Worm (Caenorhabditis elegans) whole organism, L4 larva: ENCODE measurements around the gene W02A2.9.

Source experiments
- D1046.2 ChIP-seq: fragments of 200-800 bp; sonication (Bioruptor generic); IDR thresholded peaks from 2 replicates; pipeline ENCODE4 v1.3.6; 2022; ENCODE audit warnings: missing genetic modification characterization, missing compliant biosample characterization
- F10B5.3 ChIP-seq: sonication (generic microtip); optimal IDR thresholded peaks from 2 replicates; lab custom pipeline; 2016; ENCODE audit warnings: mild to moderate bottlenecking, missing genetic modification characterization, missing compliant biosample characterization
- F26F4.8 ChIP-seq: fragments of 200-800 bp; sonication (Bioruptor generic); conservative IDR thresholded peaks from 2 replicates; pipeline ENCODE4 v1.3.6; 2022; ENCODE audit warnings: missing genetic modification characterization, missing compliant biosample characterization
- F37D6.2 ChIP-seq: sonication (generic microtip); optimal IDR thresholded peaks from 2 replicates; lab custom pipeline; 2016; ENCODE audit warnings: mild to moderate bottlenecking, missing genetic modification characterization, missing compliant biosample characterization
- F49E8.2 ChIP-seq: sonication (generic microtip); optimal IDR thresholded peaks from 2 replicates; lab custom pipeline; 2016; ENCODE audit warnings: missing compliant biosample characterization, mild to moderate bottlenecking, missing genetic modification characterization, borderline replicate concordance
- T20F7.1 ChIP-seq: fragments of 200-800 bp; sonication (Bioruptor generic); optimal IDR thresholded peaks from 2 replicates; lab custom pipeline; 2018; ENCODE audit warnings: mild to moderate bottlenecking, missing genetic modification characterization, missing compliant biosample characterization
- Y105C5A.15 ChIP-seq: fragments of 200-800 bp; sonication (Bioruptor generic); IDR thresholded peaks from 2 replicates; pipeline ENCODE4 v1.3.6; 2022; ENCODE audit warnings: missing genetic modification characterization, missing compliant biosample characterization
- Y48G9A.11 ChIP-seq: fragments of 200-800 bp; sonication (Bioruptor generic); IDR thresholded peaks from 2 replicates; pipeline ENCODE4 v1.3.6; 2022; ENCODE audit warnings: missing genetic modification reagents, missing genetic modification characterization, missing compliant biosample characterization
- Y5F2A.4 ChIP-seq: fragments of 200-800 bp; sonication (Bioruptor generic); optimal IDR thresholded peaks from 2 replicates; lab custom pipeline; 2018; ENCODE audit warnings: mild to moderate bottlenecking, missing genetic modification characterization, missing compliant biosample characterization
- Y75B8A.6 ChIP-seq: fragments of 200-800 bp; sonication (Bioruptor generic); IDR thresholded peaks from 2 replicates; pipeline ENCODE4 v1.3.6; 2022; ENCODE audit warnings: missing genetic modification reagents, missing genetic modification characterization, missing compliant biosample characterization
- ZK546.5 ChIP-seq, 2 experiments: sonication (generic microtip); optimal IDR thresholded peaks; 2 replicates each; lab custom pipeline; 2017; ENCODE audit warnings: missing biosample characterization in 2 of 2, missing genetic modification characterization in 2 of 2
- aha-1 ChIP-seq: fragments of 150-350 bp; peaks from one replicate; lab custom pipeline; 2014; ENCODE audit warnings: missing biosample characterization, missing genetic modification characterization
- aly-2 ChIP-seq: sonication (generic microtip); optimal IDR thresholded peaks from 2 replicates; lab custom pipeline; 2018; ENCODE audit warnings: missing biosample characterization, missing genetic modification characterization
- ama-1 ChIP-seq: fragments of 150-350 bp; optimal IDR thresholded peaks from 2 replicates; lab custom pipeline; 2014; ENCODE audit warnings: inconsistent platforms, mixed read lengths
- attf-4 ChIP-seq: sonication (generic microtip); optimal IDR thresholded peaks from 3 replicates; lab custom pipeline; 2017; ENCODE audit warnings: missing biosample characterization, missing genetic modification characterization
- ceh-28 ChIP-seq: fragments of 150-350 bp; optimal IDR thresholded peaks from 2 replicates; lab custom pipeline; 2014; ENCODE audit warnings: missing biosample characterization, missing genetic modification reagents, missing genetic modification characterization
- ceh-82 ChIP-seq: sonication (generic microtip); optimal IDR thresholded peaks from 2 replicates; lab custom pipeline; 2017; ENCODE audit warnings: missing biosample characterization, missing genetic modification characterization
- ces-1 ChIP-seq: fragments of 150-350 bp; sonication (generic microtip); optimal IDR thresholded peaks from 4 replicates; lab custom pipeline; 2014; ENCODE audit warnings: missing biosample characterization, missing genetic modification reagents, missing genetic modification characterization
- ctbp-1 ChIP-seq: fragments of 200-800 bp; sonication (Bioruptor generic); IDR thresholded peaks from 2 replicates; pipeline ENCODE4 v1.3.6; 2022; ENCODE audit warnings: missing genetic modification reagents, missing genetic modification characterization, missing compliant biosample characterization
- daf-8 ChIP-seq: fragments of 200-800 bp; sonication (Bioruptor generic); IDR thresholded peaks from 2 replicates; pipeline ENCODE4 v1.3.6; 2022; ENCODE audit warnings: missing genetic modification characterization, missing compliant biosample characterization
- dpl-1 ChIP-seq: fragments of 150-350 bp; optimal IDR thresholded peaks from 2 replicates; lab custom pipeline; 2014; ENCODE audit warnings: missing biosample characterization, missing genetic modification reagents, missing genetic modification characterization
- egl-27 ChIP-seq: sonication (generic microtip); optimal IDR thresholded peaks from 3 replicates; lab custom pipeline; 2017; ENCODE audit warnings: missing biosample characterization, missing genetic modification reagents, missing genetic modification characterization
- egl-43 ChIP-seq: fragments of 200-800 bp; sonication (Bioruptor generic); IDR thresholded peaks from 2 replicates; pipeline ENCODE4 v1.3.6; 2022; ENCODE audit warnings: missing genetic modification reagents, missing genetic modification characterization, missing compliant biosample characterization
- fos-1 ChIP-seq: fragments of 150-350 bp; optimal IDR thresholded peaks from 2 replicates; lab custom pipeline; 2014; ENCODE audit warnings: missing biosample characterization, missing genetic modification characterization
- gei-8 ChIP-seq: fragments of 200-800 bp; sonication (Bioruptor generic); optimal IDR thresholded peaks from 2 replicates; lab custom pipeline; 2018; ENCODE audit warnings: mild to moderate bottlenecking, missing genetic modification characterization, missing compliant biosample characterization
- hif-1 ChIP-seq, 2 experiments: sonication (generic microtip); optimal IDR thresholded peaks; 2 replicates each; lab custom pipeline; 2016 to 2017; ENCODE audit warnings: missing compliant biosample characterization in 2 of 2, missing genetic modification characterization in 2 of 2, missing genetic modification reagents in 2 of 2, missing genotype in 2 of 2, mild to moderate bottlenecking in 1 of 2
- hlh-11 ChIP-seq: fragments of 200-800 bp; sonication (Bioruptor generic); optimal IDR thresholded peaks from 2 replicates; lab custom pipeline; 2018; ENCODE audit warnings: mild to moderate bottlenecking, missing genetic modification characterization, missing compliant biosample characterization
- hmg-1.1 ChIP-seq: fragments of 200-800 bp; sonication (Bioruptor generic); IDR thresholded peaks from 2 replicates; pipeline ENCODE4 v1.3.6; 2022; ENCODE audit warnings: missing genetic modification reagents, missing genetic modification characterization, missing compliant biosample characterization
- jun-1 ChIP-seq: fragments of 150-350 bp; optimal IDR thresholded peaks from 2 replicates; lab custom pipeline; 2014; ENCODE audit warnings: missing biosample characterization, missing genetic modification reagents, missing genetic modification characterization
- lim-7 ChIP-seq: fragments of 200-800 bp; sonication (Bioruptor generic); IDR thresholded peaks from 2 replicates; pipeline ENCODE4 v1.3.6; 2022; ENCODE audit warnings: missing genetic modification characterization, missing compliant biosample characterization
- lin-13 ChIP-seq: fragments of 150-350 bp; optimal IDR thresholded peaks from 2 replicates; lab custom pipeline; 2014; ENCODE audit warnings: missing biosample characterization, missing genetic modification reagents, missing genetic modification characterization
- lin-29 ChIP-seq: fragments of 200-800 bp; sonication (Bioruptor generic); IDR thresholded peaks from 2 replicates; pipeline ENCODE4 v1.3.6; 2022; ENCODE audit warnings: missing genetic modification reagents, missing genetic modification characterization, missing compliant biosample characterization
- lin-38 ChIP-seq: fragments of 200-800 bp; sonication (Bioruptor generic); IDR thresholded peaks from 2 replicates; pipeline ENCODE4 v1.3.6; 2022; ENCODE audit warnings: missing genetic modification reagents, missing genetic modification characterization, missing compliant biosample characterization
- mes-2 ChIP-seq: sonication (generic microtip); optimal IDR thresholded peaks from 2 replicates; lab custom pipeline; 2016; ENCODE audit warnings: missing genotype, mild to moderate bottlenecking, missing genetic modification characterization, missing compliant biosample characterization; ENCODE audit not compliant: poor library complexity, severe bottlenecking
- mxl-3 ChIP-seq: fragments of 200-800 bp; sonication (Bioruptor generic); optimal IDR thresholded peaks from 2 replicates; lab custom pipeline; 2018; ENCODE audit warnings: mild to moderate bottlenecking, missing genetic modification characterization, missing compliant biosample characterization
- nhr-11 ChIP-seq: fragments of 150-350 bp; optimal IDR thresholded peaks from 2 replicates; lab custom pipeline; 2014; ENCODE audit warnings: missing biosample characterization, missing genetic modification characterization
- nhr-41 ChIP-seq: fragments of 200-800 bp; sonication (Bioruptor generic); IDR thresholded peaks from 2 replicates; pipeline ENCODE4 v1.3.6; 2022; ENCODE audit warnings: missing genetic modification reagents, missing genetic modification characterization, missing compliant biosample characterization
- nhr-42 ChIP-seq: fragments of 200-800 bp; sonication (Bioruptor generic); IDR thresholded peaks from 2 replicates; pipeline ENCODE4 v1.3.6; 2022; ENCODE audit warnings: missing genetic modification characterization, missing compliant biosample characterization
- nhr-48 ChIP-seq: sonication (generic microtip); optimal IDR thresholded peaks from 2 replicates; lab custom pipeline; 2016; ENCODE audit warnings: mild to moderate bottlenecking, missing genetic modification characterization, missing compliant biosample characterization
- nhr-6 ChIP-seq: fragments of 150-350 bp; optimal IDR thresholded peaks from 2 replicates; lab custom pipeline; 2014; ENCODE audit warnings: missing biosample characterization, missing genetic modification characterization
- nhr-76 ChIP-seq: fragments of 150-350 bp; optimal IDR thresholded peaks from 2 replicates; lab custom pipeline; 2014; ENCODE audit warnings: missing biosample characterization, missing genetic modification characterization
- rbr-2 ChIP-seq: sonication (generic microtip); optimal IDR thresholded peaks from 2 replicates; lab custom pipeline; 2016; ENCODE audit warnings: missing genotype, missing genetic modification characterization, missing compliant biosample characterization
- saeg-2 ChIP-seq: fragments of 200-800 bp; sonication (Bioruptor generic); IDR thresholded peaks from 2 replicates; pipeline ENCODE4 v1.3.6; 2022; ENCODE audit warnings: missing genetic modification reagents, missing genetic modification characterization, missing compliant biosample characterization
- set-16 ChIP-seq: fragments of 200-800 bp; sonication (Bioruptor generic); IDR thresholded peaks from 2 replicates; pipeline ENCODE4 v1.3.6; 2022; ENCODE audit warnings: missing genetic modification reagents, missing genetic modification characterization, missing compliant biosample characterization
- skn-1 ChIP-seq: fragments of 150-350 bp; optimal IDR thresholded peaks from 2 replicates; lab custom pipeline; 2014; ENCODE audit warnings: missing biosample characterization, missing genetic modification characterization
- snpc-4 ChIP-seq: fragments of 150-350 bp; optimal IDR thresholded peaks from 2 replicates; lab custom pipeline; 2014; ENCODE audit warnings: missing biosample characterization, missing genetic modification characterization
- spr-3 ChIP-seq: fragments of 200-800 bp; sonication (Bioruptor generic); optimal IDR thresholded peaks from 2 replicates; lab custom pipeline; 2018; ENCODE audit warnings: mild to moderate bottlenecking, missing genetic modification characterization, missing compliant biosample characterization
- tra-1 ChIP-seq: fragments of 200-800 bp; sonication (Bioruptor generic); IDR thresholded peaks from 2 replicates; pipeline ENCODE4 v1.3.6; 2022; ENCODE audit warnings: missing genetic modification reagents, missing genetic modification characterization, missing compliant biosample characterization
- unc-130 ChIP-seq: sonication (generic microtip); optimal IDR thresholded peaks from 2 replicates; lab custom pipeline; 2016; ENCODE audit warnings: missing genetic modification reagents, missing genetic modification characterization, missing compliant biosample characterization
- unc-62 ChIP-seq, 3 experiments: fragments of 150-350 bp in 1 of 3; sonication (generic microtip); optimal IDR thresholded peaks in 2 of 3; peaks in 1 of 3; 1 replicate in 1 of 3; 2 replicates in 2 of 3; lab custom pipeline; 2014 to 2017; ENCODE audit warnings: missing biosample characterization in 3 of 3, missing genetic modification characterization in 3 of 3, missing genetic modification reagents in 3 of 3, missing genotype in 1 of 3
- zag-1 ChIP-seq: fragments of 150-350 bp; optimal IDR thresholded peaks from 2 replicates; lab custom pipeline; 2014; ENCODE audit warnings: missing biosample characterization, missing genetic modification characterization
- ztf-11 ChIP-seq: fragments of 150-350 bp; optimal IDR thresholded peaks from 2 replicates; lab custom pipeline; 2014; ENCODE audit warnings: missing biosample characterization, missing genetic modification characterization
- ztf-7 ChIP-seq: fragments of 150-350 bp; optimal IDR thresholded peaks from 2 replicates; lab custom pipeline; 2014; ENCODE audit warnings: missing biosample characterization, missing genetic modification characterization

The W02A2.9 gene

ce11 chrIV:13314181-13314580, 33.3 kb upstream of the W02A2.9 start:
- TF ChIP-seq ZK546.5 (tag; optimal IDR thresholded peaks at IDR 0.05; lab: Kevin White, UChicago) (no peak), D1046.2 (no peak), Y5F2A.4 (GFP tag; lab: Kevin White, UChicago) (no peak), nhr-41 (no peak), ztf-11 (tag; lab: Kevin White, UChicago) (no peak), aly-2 (tag; lab: Kevin White, UChicago) (no peak), hlh-11 (peak; percentile 94), jun-1 (tag; lab: Kevin White, UChicago) (no peak), nhr-48 (peak; percentile 86), lin-29 (GFP tag; lab: Robert Waterston, UW) (no peak), Y105C5A.15 (GFP tag; lab: Robert Waterston, UW) (no peak), egl-27 (no peak), daf-8 (GFP tag; lab: Robert Waterston, UW) (no peak), ama-1 (no peak), snpc-4 (tag; lab: Kevin White, UChicago) (no peak), mxl-3 (GFP tag; lab: Kevin White, UChicago) (peak; percentile 40), unc-62 (GFP tag; optimal IDR thresholded peaks at IDR 0.05 in 1 of 2; lab: Kevin White, UChicago) (no peak), unc-62 (tag; optimal IDR thresholded peaks at IDR 0.05; lab: Kevin White, UChicago) (no peak), nhr-42 (GFP tag; lab: Robert Waterston, UW) (no peak), F26F4.8 (GFP tag; lab: Robert Waterston, UW) (no peak), nhr-76 (tag; lab: Kevin White, UChicago) (no peak), rbr-2 (tag; lab: Kevin White, UChicago) (no peak), hif-1 (tag; optimal IDR thresholded peaks at IDR 0.05; lab: Kevin White, UChicago) (no peak), F37D6.2 (no peak), fos-1 (no peak), nhr-11 (tag; lab: Kevin White, UChicago) (no peak), Y75B8A.6 (GFP tag; lab: Robert Waterston, UW) (0 out of 2 replicates have a peak, but pooled peaks have one; percentile 19), ztf-7 (tag; lab: Kevin White, UChicago) (no peak), zag-1 (tag; lab: Kevin White, UChicago) (no peak), nhr-6 (tag; lab: Kevin White, UChicago) (no peak), unc-130 (GFP tag; lab: Kevin White, UChicago) (no peak), Y48G9A.11 (GFP tag; lab: Robert Waterston, UW) (no peak), saeg-2 (GFP tag; lab: Robert Waterston, UW) (no peak), lin-13 (no peak), ceh-28 (tag; lab: Kevin White, UChicago) (no peak), hmg-1.1 (GFP tag; lab: Robert Waterston, UW) (no peak), set-16 (GFP tag; lab: Robert Waterston, UW) (no peak), egl-43 (GFP tag; lab: Robert Waterston, UW) (no peak), aha-1 (tag; lab: Kevin White, UChicago) (no peak), spr-3 (peak; percentile 18), attf-4 (tag; lab: Kevin White, UChicago) (no peak), F49E8.2 (tag; lab: Kevin White, UChicago) (no peak), ctbp-1 (GFP tag; lab: Robert Waterston, UW) (no peak), ces-1 (GFP tag; lab: Kevin White, UChicago) (no peak), gei-8 (no peak), skn-1 (tag; lab: Kevin White, UChicago) (no peak), lin-38 (GFP tag; lab: Robert Waterston, UW) (no peak), T20F7.1 (peak; percentile 10), tra-1 (peak; percentile 80; the same call in 1 of the 2 replicates), lim-7 (GFP tag; lab: Robert Waterston, UW) (no peak), ceh-82 (tag; lab: Kevin White, UChicago) (no peak), F10B5.3 (tag; lab: Kevin White, UChicago) (no peak), mes-2 (peak; percentile 51), dpl-1 (GFP tag; lab: Kevin White, UChicago) (no peak)
